Worm (Caenorhabditis elegans) whole organism, midembryonic: Measurements from ENCODE around the gene ddx-19.

Source experiments
- T22C8.4 ChIP-seq: fragments of 200-800 bp; sonication (Bioruptor generic); IDR thresholded peaks from 2 replicates; pipeline ENCODE4 v1.3.6; 2022; ENCODE audit warnings: missing genetic modification characterization, missing compliant biosample characterization
- flt-1 ChIP-seq: fragments of 200-800 bp; sonication (Bioruptor generic); IDR thresholded peaks from 2 replicates; pipeline ENCODE4 v1.3.6; 2022; ENCODE audit warnings: missing genetic modification characterization, missing compliant biosample characterization
- klf-2 ChIP-seq: fragments of 200-800 bp; sonication (Bioruptor generic); conservative IDR thresholded peaks from 2 replicates; pipeline ENCODE4 v1.3.6; 2022; ENCODE audit warnings: missing genetic modification reagents, missing genetic modification characterization, missing compliant biosample characterization
- med-1 ChIP-seq: sonication (generic microtip); optimal IDR thresholded peaks from 2 replicates; lab custom pipeline; 2017; ENCODE audit warnings: missing genetic modification characterization, mild to moderate bottlenecking, missing compliant biosample characterization, antibody characterized with exemption, missing genetic modification reagents; ENCODE audit not compliant: insufficient read depth
- ref-1 ChIP-seq: fragments of 200-800 bp; sonication (Bioruptor generic); conservative IDR thresholded peaks from 2 replicates; pipeline ENCODE4 v1.3.6; 2022; ENCODE audit warnings: missing genetic modification reagents, missing genetic modification characterization, missing compliant biosample characterization
- tab-1 ChIP-seq: fragments of 200-800 bp; sonication (Bioruptor generic); IDR thresholded peaks from 2 replicates; pipeline ENCODE4 v1.3.6; 2022; ENCODE audit warnings: missing genetic modification characterization, missing compliant biosample characterization
- ztf-29 ChIP-seq: fragments of 200-800 bp; sonication (Bioruptor generic); IDR thresholded peaks from 2 replicates; pipeline ENCODE4 v1.3.6; 2022; ENCODE audit warnings: missing genetic modification reagents, missing genetic modification characterization, missing compliant biosample characterization

ce11 chrII:8917339-8917738, 32.6 kb downstream of the ddx-19 start:
- TF ChIP-seq klf-2 (no peak), ref-1 (no peak), ztf-29 (GFP tag; lab: Robert Waterston, UW) (no peak), flt-1 (GFP tag; lab: Robert Waterston, UW) (no peak), T22C8.4 (GFP tag; lab: Robert Waterston, UW) (no peak), tab-1 (GFP tag; lab: Robert Waterston, UW) (no peak), med-1 (GFP tag; lab: Kevin White, UChicago) (no peak)
